Worm (Caenorhabditis elegans): ENCODE results near the gene Y47D3B.3.

Gene Y47D3B.3

ce11 chrIII:11426906-11427305 lies 29.3 kb downstream of the Y47D3B.3 start, which contains the start of gene idpc-1:
idpc-1 (plus strand) TSS chrIII:11427206.
- TF ChIP-seq ztf-29 (GFP tag; IDR thresholded peaks at IDR 0.05): no peak
- no peak for TF ChIP-seq tab-1 (GFP tag; IDR thresholded peaks at IDR 0.05)
- TF ChIP-seq ztf-23 (GFP tag; IDR thresholded peaks at IDR 0.05): no peak
- TF ChIP-seq klf-2 (GFP tag; conservative IDR thresholded peaks at IDR 0.05): no peak
- no peak for TF ChIP-seq flt-1 (GFP tag; IDR thresholded peaks at IDR 0.05)
- no peak for TF ChIP-seq ref-1 (GFP tag; conservative IDR thresholded peaks at IDR 0.05)
- no peak for TF ChIP-seq med-1 (GFP tag; optimal IDR thresholded peaks at IDR 0.05; ENCODE audit: insufficient read depth)
- TF ChIP-seq T22C8.4 (GFP tag; IDR thresholded peaks at IDR 0.05): no peak
- TF ChIP-seq cog-1 (tag; optimal IDR thresholded peaks at IDR 0.05): no peak

ce11 chrIII:11427548-11428152 lies 30.1 kb downstream of the Y47D3B.3 start:
- TF ChIP-seq ztf-29 (GFP tag; IDR thresholded peaks at IDR 0.05): no peak
- TF ChIP-seq T22C8.4 (GFP tag; IDR thresholded peaks at IDR 0.05): no peak
- no peak for TF ChIP-seq klf-2 (GFP tag; conservative IDR thresholded peaks at IDR 0.05)
- no peak for TF ChIP-seq cog-1 (tag; optimal IDR thresholded peaks at IDR 0.05)
- TF ChIP-seq flt-1 (GFP tag; IDR thresholded peaks at IDR 0.05): no peak
- no peak; the same call in 1 of the 2 replicates for TF ChIP-seq tab-1 (GFP tag; IDR thresholded peaks at IDR 0.05)

ce11 chrIII:11434864-11435263 lies 37.3 kb downstream of the Y47D3B.3 start:
- TF ChIP-seq ztf-29 (GFP tag; IDR thresholded peaks at IDR 0.05) (peak; percentile 33; the same call in 1 of the 2 replicates), klf-2 (GFP tag; conservative IDR thresholded peaks at IDR 0.05) (0 out of 2 replicates have a peak, but pooled peaks have one; percentile 39)

- TF ChIP-seq ref-1 (GFP tag; conservative IDR thresholded peaks at IDR 0.05): no peak
- TF ChIP-seq cog-1 (tag; optimal IDR thresholded peaks at IDR 0.05): no peak
- TF ChIP-seq T22C8.4 (GFP tag; IDR thresholded peaks at IDR 0.05): no peak
- no peak for TF ChIP-seq tab-1 (GFP tag; IDR thresholded peaks at IDR 0.05)
- TF ChIP-seq med-1 (GFP tag; optimal IDR thresholded peaks at IDR 0.05; ENCODE audit: insufficient read depth): no peak
- TF ChIP-seq flt-1 (GFP tag; IDR thresholded peaks at IDR 0.05): no peak
- no peak for TF ChIP-seq ztf-29 (GFP tag; IDR thresholded peaks at IDR 0.05)
- TF ChIP-seq ztf-23 (GFP tag; IDR thresholded peaks at IDR 0.05): no peak
- TF ChIP-seq klf-2 (GFP tag; conservative IDR thresholded peaks at IDR 0.05): no peak
Measured at ce11 chrIII:11442556-11442955, 45.0 kb downstream of the Y47D3B.3 start, which contains the start of gene sbp-1. sbp-1 (minus strand) TSS chrIII:11442566.

ce11 chrIII:11443408-11443994 lies 45.9 kb downstream of the Y47D3B.3 start:
- TF ChIP-seq ztf-23 (GFP tag; IDR thresholded peaks at IDR 0.05): no peak
- TF ChIP-seq cog-1 (tag; optimal IDR thresholded peaks at IDR 0.05): no peak
- TF ChIP-seq tab-1 (GFP tag; IDR thresholded peaks at IDR 0.05): no peak
- no peak for TF ChIP-seq med-1 (GFP tag; optimal IDR thresholded peaks at IDR 0.05; ENCODE audit: insufficient read depth)
- no peak for TF ChIP-seq ref-1 (GFP tag; conservative IDR thresholded peaks at IDR 0.05)
- no peak for TF ChIP-seq flt-1 (GFP tag; IDR thresholded peaks at IDR 0.05)
- no peak for TF ChIP-seq T22C8.4 (GFP tag; IDR thresholded peaks at IDR 0.05)
- TF ChIP-seq klf-2 (GFP tag; conservative IDR thresholded peaks at IDR 0.05): no peak
- TF ChIP-seq ztf-29 (GFP tag; IDR thresholded peaks at IDR 0.05): no peak

- TF ChIP-seq cog-1 (tag; optimal IDR thresholded peaks at IDR 0.05) (no peak), ztf-23 (GFP tag; IDR thresholded peaks at IDR 0.05) (no peak), ref-1 (GFP tag; conservative IDR thresholded peaks at IDR 0.05) (no peak), T22C8.4 (GFP tag; IDR thresholded peaks at IDR 0.05) (no peak), ztf-29 (GFP tag; IDR thresholded peaks at IDR 0.05) (no peak), flt-1 (GFP tag; IDR thresholded peaks at IDR 0.05) (no peak), med-1 (GFP tag; optimal IDR thresholded peaks at IDR 0.05; ENCODE audit: insufficient read depth) (no peak), tab-1 (GFP tag; IDR thresholded peaks at IDR 0.05) (no peak), klf-2 (GFP tag; conservative IDR thresholded peaks at IDR 0.05) (no peak)
Measured at ce11 chrIII:11444796-11445386, 47.3 kb downstream of the Y47D3B.3 start.

ce11 chrIII:11446826-11447225 lies 49.2 kb downstream of the Y47D3B.3 start:
- TF ChIP-seq klf-2 (GFP tag; conservative IDR thresholded peaks at IDR 0.05) (no peak), med-1 (GFP tag; optimal IDR thresholded peaks at IDR 0.05; ENCODE audit: insufficient read depth) (no peak), flt-1 (GFP tag; IDR thresholded peaks at IDR 0.05) (no peak), T22C8.4 (GFP tag; IDR thresholded peaks at IDR 0.05) (no peak), ztf-29 (GFP tag; IDR thresholded peaks at IDR 0.05) (no peak), tab-1 (GFP tag; IDR thresholded peaks at IDR 0.05) (no peak), cog-1 (tag; optimal IDR thresholded peaks at IDR 0.05) (no peak)

- TF ChIP-seq ref-1 (GFP tag; conservative IDR thresholded peaks at IDR 0.05): no peak
- TF ChIP-seq ztf-23 (GFP tag; IDR thresholded peaks at IDR 0.05): no peak
Measured at ce11 chrIII:11448330-11448729, 50.7 kb downstream of the Y47D3B.3 start.

ce11 chrIII:11451380-11451779 lies 53.8 kb downstream of the Y47D3B.3 start:
- no peak for TF ChIP-seq cog-1 (tag; optimal IDR thresholded peaks at IDR 0.05)
- TF ChIP-seq med-1 (GFP tag; optimal IDR thresholded peaks at IDR 0.05; ENCODE audit: insufficient read depth): no peak
- no peak for TF ChIP-seq ztf-23 (GFP tag; IDR thresholded peaks at IDR 0.05)
- TF ChIP-seq flt-1 (GFP tag; IDR thresholded peaks at IDR 0.05): no peak
- TF ChIP-seq tab-1 (GFP tag; IDR thresholded peaks at IDR 0.05): no peak
